Fruit fly (Drosophila melanogaster) whole organism, embryonic: ENCODE data around the gene Sb.

Experiments used
- CG10274 ChIP-seq: fragments of 200-800 bp; sonication (Bioruptor generic); optimal IDR thresholded peaks from 3 replicates; lab custom pipeline; 2017; ENCODE audit warnings: missing biosample characterization, mild to moderate bottlenecking, missing genetic modification characterization
- CG12219 ChIP-seq: fragments of 200-800 bp; sonication (Bioruptor generic); optimal IDR thresholded peaks from 3 replicates; lab custom pipeline; 2018; ENCODE audit warnings: missing biosample characterization, mild to moderate bottlenecking, missing genetic modification characterization
- CG12744 ChIP-seq: fragments of 200-800 bp; sonication (Bioruptor generic); optimal IDR thresholded peaks from 2 replicates; lab custom pipeline; 2016; ENCODE audit warnings: missing biosample characterization, missing genetic modification characterization
- CG13123 ChIP-seq: fragments of 200-800 bp; sonication (Bioruptor generic); optimal IDR thresholded peaks from 2 replicates; lab custom pipeline; 2016; ENCODE audit warnings: missing biosample characterization, missing genetic modification characterization
- CG14860 ChIP-seq: fragments of 200-800 bp; sonication (Bioruptor generic); IDR thresholded peaks from 3 replicates; pipeline ENCODE4 v1.3.6; 2022; ENCODE audit warnings: missing biosample characterization, missing genetic modification characterization; ENCODE audit not compliant: partially characterized antibody
- CG17328 ChIP-seq: fragments of 200-800 bp; sonication (Bioruptor generic); IDR thresholded peaks from 2 replicates; pipeline ENCODE4 v1.3.6; 2022; ENCODE audit warnings: missing biosample characterization, missing genetic modification characterization
- CG17912 ChIP-seq: fragments of 200-800 bp; sonication (Bioruptor generic); optimal IDR thresholded peaks from 2 replicates; lab custom pipeline; 2018; ENCODE audit warnings: missing biosample characterization, mild to moderate bottlenecking, missing genetic modification characterization
- CG2129 ChIP-seq: fragments of 200-800 bp; sonication (Bioruptor generic); IDR thresholded peaks from 2 replicates; pipeline ENCODE4 v1.3.6; 2022; ENCODE audit warnings: missing biosample characterization, missing genetic modification characterization; ENCODE audit not compliant: partially characterized antibody
- CG2202 ChIP-seq: fragments of 200-800 bp; sonication (Bioruptor generic); optimal IDR thresholded peaks from 2 replicates; lab custom pipeline; 2018; ENCODE audit warnings: missing biosample characterization, mild to moderate bottlenecking, missing genetic modification characterization
- CG2712 ChIP-seq: fragments of 200-800 bp; optimal IDR thresholded peaks from 3 replicates; lab custom pipeline; 2019; ENCODE audit warnings: missing biosample characterization, mild to moderate bottlenecking, missing genetic modification characterization, moderate library complexity
- CG30020 ChIP-seq: fragments of 200-800 bp; optimal IDR thresholded peaks from 2 replicates; lab custom pipeline; 2019; ENCODE audit warnings: missing biosample characterization, mild to moderate bottlenecking, missing genetic modification characterization, moderate library complexity
- CG4282 ChIP-seq: fragments of 200-800 bp; sonication (Bioruptor generic); optimal IDR thresholded peaks from 2 replicates; lab custom pipeline; 2016; ENCODE audit warnings: missing biosample characterization, missing genetic modification characterization
- CG4360 ChIP-seq: fragments of 200-800 bp; sonication (Bioruptor generic); IDR thresholded peaks from 2 replicates; pipeline ENCODE4 v1.3.6; 2022; ENCODE audit warnings: missing biosample characterization, missing genetic modification characterization
- CG6854 ChIP-seq: fragments of 200-800 bp; sonication (Bioruptor generic); optimal IDR thresholded peaks from 3 replicates; lab custom pipeline; 2017; ENCODE audit warnings: missing biosample characterization, mild to moderate bottlenecking, missing genetic modification characterization
- CG7928 ChIP-seq: fragments of 200-800 bp; sonication (Bioruptor generic); optimal IDR thresholded peaks from 2 replicates; lab custom pipeline; 2017; ENCODE audit warnings: missing biosample characterization, mild to moderate bottlenecking, missing genetic modification characterization
- CG8359 ChIP-seq: fragments of 200-800 bp; sonication (Bioruptor generic); optimal IDR thresholded peaks from 2 replicates; lab custom pipeline; 2017; ENCODE audit warnings: missing biosample characterization, mild to moderate bottlenecking, missing genetic modification characterization, borderline replicate concordance
- CG8388 ChIP-seq: fragments of 200-800 bp; sonication (Bioruptor generic); optimal IDR thresholded peaks from 2 replicates; lab custom pipeline; 2019; ENCODE audit warnings: missing biosample characterization, mild to moderate bottlenecking, missing genetic modification characterization, moderate library complexity
- Deaf1 ChIP-seq: fragments of 200-800 bp; optimal IDR thresholded peaks from 3 replicates; lab custom pipeline; 2019; ENCODE audit warnings: missing biosample characterization, mild to moderate bottlenecking, missing genetic modification characterization, moderate library complexity
- Dek ChIP-seq: fragments of 200-800 bp; sonication (Bioruptor generic); optimal IDR thresholded peaks from 3 replicates; lab custom pipeline; 2019; ENCODE audit warnings: missing biosample characterization, mild to moderate bottlenecking, missing genetic modification characterization, moderate library complexity
- Dfd ChIP-seq, 2 experiments: fragments of >200 bp; optimal IDR thresholded peaks; 2 replicates each; lab custom pipeline; 2017; ENCODE audit warnings: missing biosample characterization in 2 of 2, missing genetic modification characterization in 2 of 2
- Dip2 ChIP-seq: fragments of 200-800 bp; sonication (Bioruptor generic); IDR thresholded peaks from 2 replicates; pipeline ENCODE4 v1.3.6; 2022; ENCODE audit warnings: missing biosample characterization, missing genetic modification characterization
- E2f1 ChIP-seq: fragments of 200-800 bp; sonication (Bioruptor generic); IDR thresholded peaks from 2 replicates; pipeline ENCODE4 v1.3.6; 2022; ENCODE audit warnings: missing biosample characterization, missing genetic modification characterization
- GATAe ChIP-seq: fragments of 200-800 bp; sonication (Bioruptor generic); conservative IDR thresholded peaks from 2 replicates; pipeline ENCODE4 v1.3.6; 2022; ENCODE audit warnings: missing biosample characterization, missing genetic modification characterization
- HmgD ChIP-seq: fragments of 200-800 bp; sonication (Bioruptor generic); optimal IDR thresholded peaks from 3 replicates; lab custom pipeline; 2016; ENCODE audit warnings: missing biosample characterization, missing genetic modification characterization
- MESR4 ChIP-seq: fragments of 200-800 bp; sonication (Bioruptor generic); optimal IDR thresholded peaks from 2 replicates; lab custom pipeline; 2018; ENCODE audit warnings: missing biosample characterization, mild to moderate bottlenecking, missing genetic modification characterization, moderate library complexity
- NfI ChIP-seq: fragments of 200-800 bp; sonication (Bioruptor generic); optimal IDR thresholded peaks from 3 replicates; lab custom pipeline; 2018; ENCODE audit warnings: missing biosample characterization, mild to moderate bottlenecking, missing genetic modification characterization, moderate library complexity
- Opbp ChIP-seq: fragments of 200-800 bp; sonication (Bioruptor generic); IDR thresholded peaks from 3 replicates; pipeline ENCODE4 v1.3.6; 2022; ENCODE audit warnings: missing biosample characterization, missing genetic modification characterization; ENCODE audit not compliant: partially characterized antibody
- Sox102F ChIP-seq: fragments of 200-800 bp; sonication (Bioruptor generic); optimal IDR thresholded peaks from 2 replicates; lab custom pipeline; 2018; ENCODE audit warnings: missing biosample characterization, mild to moderate bottlenecking, missing genetic modification characterization, moderate library complexity
- TFAM ChIP-seq: fragments of 200-800 bp; sonication (Bioruptor generic); optimal IDR thresholded peaks from 2 replicates; lab custom pipeline; 2017; ENCODE audit warnings: missing biosample characterization, missing genetic modification characterization, inconsistent platforms
- btn ChIP-seq: fragments of 200-800 bp; sonication (Bioruptor generic); optimal IDR thresholded peaks from 2 replicates; lab custom pipeline; 2016; ENCODE audit warnings: missing biosample characterization, missing genetic modification characterization
- chif ChIP-seq, 2 experiments: fragments of 200-800 bp; sonication (Bioruptor generic); optimal IDR thresholded peaks; 3 replicates each; lab custom pipeline; 2016; ENCODE audit warnings: missing biosample characterization in 2 of 2, missing genetic modification characterization in 2 of 2
- chm ChIP-seq: fragments of 200-800 bp; sonication (Bioruptor generic); IDR thresholded peaks from 2 replicates; pipeline ENCODE4 v1.3.6; 2022; ENCODE audit warnings: missing biosample characterization, missing genetic modification characterization
- dpn ChIP-seq, 2 experiments: fragments of 200-800 bp; sonication (Bioruptor generic); optimal IDR thresholded peaks; 3 replicates each; lab custom pipeline; 2016; ENCODE audit warnings: missing biosample characterization in 2 of 2, missing genetic modification characterization in 2 of 2
- fru ChIP-seq: fragments of >200 bp; optimal IDR thresholded peaks from 2 replicates; lab custom pipeline; 2017
- fu2 ChIP-seq: fragments of 200-800 bp; sonication (Bioruptor generic); optimal IDR thresholded peaks from 2 replicates; lab custom pipeline; 2016; ENCODE audit warnings: missing biosample characterization, missing genetic modification characterization
- ham ChIP-seq: fragments of 200-800 bp; sonication (Bioruptor generic); IDR thresholded peaks from 2 replicates; pipeline ENCODE4 v1.3.6; 2022; ENCODE audit warnings: missing biosample characterization, missing genetic modification characterization
- kni ChIP-seq: fragments of 200-800 bp; sonication (Bioruptor generic); optimal IDR thresholded peaks from 3 replicates; lab custom pipeline; 2017; ENCODE audit warnings: mild to moderate bottlenecking, missing biosample characterization, missing genetic modification reagents, missing genetic modification characterization
- nerfin-1 ChIP-seq: fragments of 200-800 bp; sonication (Bioruptor generic); optimal IDR thresholded peaks from 3 replicates; lab custom pipeline; 2019; ENCODE audit warnings: missing biosample characterization, mild to moderate bottlenecking, missing genetic modification characterization, moderate library complexity
- pan ChIP-seq, 4 experiments: fragments of >200 bp in 3 of 4; fragments of 200-800 bp in 1 of 4; sonication (Bioruptor generic) in 1 of 4; optimal IDR thresholded peaks in 3 of 4; IDR thresholded peaks in 1 of 4; 2 replicates each; pipeline versions ENCODE4 v1.3.6 to Lab custom; 2017 to 2022; ENCODE audit warnings: missing biosample characterization in 2 of 4, missing genetic modification characterization in 2 of 4, mixed read lengths in 1 of 4
- psq ChIP-seq: fragments of 200-800 bp; sonication (Bioruptor generic); optimal IDR thresholded peaks from 2 replicates; lab custom pipeline; 2017; ENCODE audit warnings: missing biosample characterization, missing genetic modification characterization
- sens ChIP-seq: fragments of 200-800 bp; sonication (Bioruptor generic); peaks from one replicate; lab custom pipeline; 2016; ENCODE audit warnings: missing biosample characterization, missing genetic modification characterization
- slou ChIP-seq: fragments of 200-800 bp; sonication (Bioruptor generic); optimal IDR thresholded peaks from 3 replicates; lab custom pipeline; 2016; ENCODE audit warnings: missing biosample characterization, missing genetic modification characterization
- sqz ChIP-seq: fragments of 200-800 bp; sonication (Bioruptor generic); optimal IDR thresholded peaks from 3 replicates; lab custom pipeline; 2018; ENCODE audit warnings: missing biosample characterization, mild to moderate bottlenecking, missing genetic modification characterization
- stc ChIP-seq: fragments of 200-800 bp; sonication (Bioruptor generic); IDR thresholded peaks from 2 replicates; pipeline ENCODE4 v1.3.6; 2022; ENCODE audit warnings: missing biosample characterization, missing genetic modification characterization
- stwl ChIP-seq: fragments of 200-800 bp; sonication (Bioruptor generic); optimal IDR thresholded peaks from 3 replicates; lab custom pipeline; 2018; ENCODE audit warnings: missing biosample characterization, mild to moderate bottlenecking, missing genetic modification characterization, moderate library complexity
- sug ChIP-seq: fragments of 200-800 bp; optimal IDR thresholded peaks from 2 replicates; lab custom pipeline; 2019; ENCODE audit warnings: missing biosample characterization, mild to moderate bottlenecking, missing genetic modification characterization, moderate library complexity
- tll ChIP-seq, 2 experiments: fragments of 200-800 bp in 1 of 2; fragments of >200 bp in 1 of 2; sonication (Bioruptor generic) in 1 of 2; optimal IDR thresholded peaks; 2 replicates each; lab custom pipeline; 2017 to 2019; ENCODE audit warnings: missing biosample characterization in 2 of 2, missing genetic modification characterization in 2 of 2, mild to moderate bottlenecking in 1 of 2, moderate library complexity in 1 of 2
- toy ChIP-seq: fragments of 200-800 bp; sonication (Bioruptor generic); IDR thresholded peaks from 2 replicates; pipeline ENCODE4 v1.3.6; 2022; ENCODE audit warnings: missing biosample characterization, missing genetic modification characterization
- trh ChIP-seq: fragments of 200-800 bp; sonication (Bioruptor generic); optimal IDR thresholded peaks from 2 replicates; lab custom pipeline; 2016; ENCODE audit warnings: missing biosample characterization, missing genetic modification characterization
- wdn ChIP-seq: fragments of 200-800 bp; sonication (Bioruptor generic); IDR thresholded peaks from 2 replicates; pipeline ENCODE4 v1.3.6; 2022; ENCODE audit warnings: missing biosample characterization, missing genetic modification characterization
- z ChIP-seq: fragments of 200-800 bp; sonication (Bioruptor generic); IDR thresholded peaks from 3 replicates; pipeline ENCODE4 v1.3.6; 2022; ENCODE audit warnings: missing biosample characterization, missing genetic modification characterization

The Sb gene

dm6 chr3R:16069266-16069665, 46.7 kb upstream of the Sb start (continued):
- peak; percentile 54 for TF ChIP-seq CG8359 (GFP tag; lab: Kevin White, UChicago)
- no peak for TF ChIP-seq toy (GFP tag; lab: Robert Waterston, UW)
- no peak for TF ChIP-seq MESR4 (GFP tag; lab: Kevin White, UChicago)
- no peak for TF ChIP-seq stwl (tag; lab: Kevin White, UChicago)
- TF ChIP-seq CG13123 (GFP tag; lab: Kevin White, UChicago), result no peak
- TF ChIP-seq CG12744, result no peak
- no peak for TF ChIP-seq fu2
- TF ChIP-seq GATAe (GFP tag; lab: Robert Waterston, UW), result no peak
- TF ChIP-seq CG4360 (GFP tag; lab: Robert Waterston, UW), result peak; percentile 87
- TF ChIP-seq CG6854 (GFP tag; lab: Kevin White, UChicago), result no peak
- TF ChIP-seq kni (GFP tag; lab: Kevin White, UChicago), result peak; percentile 94
- no peak for TF ChIP-seq btn
- TF ChIP-seq fru (lab: Kevin White, UChicago), result no peak
- TF ChIP-seq pan (optimal IDR thresholded peaks at IDR 0.05; lab: Kevin White, UChicago), result no peak
- peak in 1 of 2 experiments; percentile 51 for TF ChIP-seq pan (GFP tag; optimal IDR thresholded peaks at IDR 0.05 in 1 of 2, IDR thresholded peaks at IDR 0.05 in 1 of 2)
- peak; percentile 26; the same call in 1 of the 2 replicates for TF ChIP-seq E2f1
- no peak for TF ChIP-seq Sox102F (GFP tag; lab: Kevin White, UChicago)
- no peak for TF ChIP-seq Dek (tag; lab: Kevin White, UChicago)
- no peak for TF ChIP-seq CG2712 (tag; lab: Kevin White, UChicago)
- TF ChIP-seq sens (GFP tag; lab: Kevin White, UChicago), result peak; percentile 88
- peak; percentile 48 for TF ChIP-seq CG12219 (GFP tag; lab: Kevin White, UChicago)
- TF ChIP-seq CG14860 (GFP tag; lab: Robert Waterston, UW), result no peak
- TF ChIP-seq chm, result peak; percentile 41; the same call in 1 of the 2 replicates
- no peak for TF ChIP-seq stc
- TF ChIP-seq TFAM, result no peak
- peak; percentile 40 for TF ChIP-seq NfI
- TF ChIP-seq wdn (GFP tag; lab: Robert Waterston, UW), result no peak
- no peak for TF ChIP-seq ham (GFP tag; lab: Robert Waterston, UW)
- no peak for TF ChIP-seq CG10274 (GFP tag; lab: Kevin White, UChicago)
- TF ChIP-seq chif (GFP tag; optimal IDR thresholded peaks at IDR 0.05; lab: Kevin White, UChicago), result peak in 1 of 2 experiments; percentile 6
- TF ChIP-seq Dip2 (GFP tag; lab: Robert Waterston, UW), result no peak
- TF ChIP-seq CG2202, result peak; percentile 60
- no peak for TF ChIP-seq Dfd (GFP tag; optimal IDR thresholded peaks at IDR 0.05; lab: Kevin White, UChicago)
- TF ChIP-seq CG7928, result no peak
- TF ChIP-seq CG17912, result peak; percentile 48
- no peak for TF ChIP-seq tll (GFP tag; optimal IDR thresholded peaks at IDR 0.05; lab: Kevin White, UChicago)
- TF ChIP-seq slou (GFP tag; lab: Kevin White, UChicago), result no peak
- no peak for TF ChIP-seq sug (tag; lab: Kevin White, UChicago)
- TF ChIP-seq nerfin-1, result peak; percentile 26
- no peak for TF ChIP-seq sqz (GFP tag; lab: Kevin White, UChicago)
- TF ChIP-seq CG2129, result no peak
- TF ChIP-seq CG17328, result 0 out of 2 replicates have a peak, but pooled peaks have one; percentile 7
- TF ChIP-seq CG8388 (GFP tag; lab: Kevin White, UChicago), result no peak
- TF ChIP-seq trh (GFP tag; lab: Kevin White, UChicago), result no peak
- no peak for TF ChIP-seq z (GFP tag; lab: Robert Waterston, UW)
- TF ChIP-seq Opbp (GFP tag; lab: Robert Waterston, UW), result no peak
- no peak for TF ChIP-seq CG4282 (GFP tag; lab: Kevin White, UChicago)
- TF ChIP-seq dpn (GFP tag; optimal IDR thresholded peaks at IDR 0.05; lab: Kevin White, UChicago), result no peak
- TF ChIP-seq psq (GFP tag; lab: Kevin White, UChicago), result no peak
- no peak for TF ChIP-seq CG30020 (tag; lab: Kevin White, UChicago)
- no peak for TF ChIP-seq HmgD (GFP tag; lab: Kevin White, UChicago)
- TF ChIP-seq Deaf1 (tag; lab: Kevin White, UChicago), result no peak
